Fruit fly (Drosophila melanogaster): ENCODE data around the gene X11L.
A peak's percentile ranks its signal among the peaks of the same experiment; 100 is the strongest.

X11L gene

dm6 chrX:17561130-17561942 is 38.1 kb upstream of the X11L start, which contains the start of gene CG43658:
Gene CG43658, minus strand, starts transcription at chrX:17561180.
- TF ChIP-seq CG15710 (tag; optimal IDR thresholded peaks at IDR 0.05) (peak; percentile 96), CG9948 (tag; optimal IDR thresholded peaks at IDR 0.05) (peak; percentile 96), Ets98B (GFP tag; IDR thresholded peaks at IDR 0.05) (peak; percentile 78), rn (GFP tag; IDR thresholded peaks at IDR 0.05) (peak; percentile 76), CG10348 (GFP tag; IDR thresholded peaks at IDR 0.05) (peak; percentile 32; the same call in 1 of the 2 replicates), fd96Ca (GFP tag; IDR thresholded peaks at IDR 0.05) (peak; percentile 69; the same call in 2 of the 3 replicates), CG13204 (GFP tag; optimal IDR thresholded peaks at IDR 0.05) (peak; percentile 88), CG14655 (GFP tag; optimal IDR thresholded peaks at IDR 0.05) (peak; percentile 98), EcR (GFP tag; optimal IDR thresholded peaks at IDR 0.05) (no peak), gl (tag; optimal IDR thresholded peaks at IDR 0.05) (peak; percentile 85), CG8159 (tag; optimal IDR thresholded peaks at IDR 0.05) (peak; percentile 97), Snoo (tag; optimal IDR thresholded peaks at IDR 0.05) (peak; percentile 92), Pif1A (GFP tag; optimal IDR thresholded peaks at IDR 0.05) (peak; percentile 91), CG32121 (GFP tag; IDR thresholded peaks at IDR 0.05) (peak; percentile 81), D1 (tag; optimal IDR thresholded peaks at IDR 0.05) (peak; percentile 94), CG8301 (tag; optimal IDR thresholded peaks at IDR 0.05) (peak; percentile 97), CG34367 (tag; optimal IDR thresholded peaks at IDR 0.05) (peak; percentile 94), CG12605 (GFP tag; IDR thresholded peaks at IDR 0.05) (peak; percentile 81), CG4496 (GFP tag; IDR thresholded peaks at IDR 0.05) (peak; percentile 86), Pif1B (GFP tag; optimal IDR thresholded peaks at IDR 0.05) (peak; percentile 94), CG17806 (tag; optimal IDR thresholded peaks at IDR 0.05) (peak; percentile 92)

DNA sequence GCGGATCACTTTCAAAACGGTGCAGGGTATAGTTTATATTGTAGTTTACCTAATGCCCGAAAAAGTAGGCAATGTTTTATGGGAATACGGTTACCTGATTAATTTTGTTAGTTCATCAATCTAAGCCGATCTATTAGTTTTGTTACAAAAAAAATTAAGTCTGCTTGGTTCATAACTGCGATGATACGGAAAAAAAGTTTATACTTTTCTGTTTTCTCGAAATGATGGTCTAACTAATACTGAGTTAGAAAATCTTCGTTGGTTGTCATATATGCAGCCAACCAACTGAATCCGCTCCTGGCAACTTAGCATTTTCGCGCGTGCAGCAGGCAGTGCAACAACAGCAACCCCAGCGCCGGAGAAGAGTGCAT is 37.5 kb upstream of the X11L start:
- TF ChIP-seq Snoo (tag; optimal IDR thresholded peaks at IDR 0.05) (peak; percentile 96), gl (tag; optimal IDR thresholded peaks at IDR 0.05) (peak; percentile 76), CG8159 (tag; optimal IDR thresholded peaks at IDR 0.05) (peak; percentile 98), CG12605 (GFP tag; IDR thresholded peaks at IDR 0.05) (peak; percentile 57; the same call in 1 of the 2 replicates), CG8301 (tag; optimal IDR thresholded peaks at IDR 0.05) (peak; percentile 96), rn (GFP tag; IDR thresholded peaks at IDR 0.05) (peak; percentile 79), Pif1B (GFP tag; optimal IDR thresholded peaks at IDR 0.05) (peak; percentile 88), CG14655 (GFP tag; optimal IDR thresholded peaks at IDR 0.05) (peak; percentile 98), CG4496 (GFP tag; IDR thresholded peaks at IDR 0.05) (peak; percentile 82), fd96Ca (GFP tag; IDR thresholded peaks at IDR 0.05) (peak; percentile 83; the same call in 2 of the 3 replicates), Pif1A (GFP tag; optimal IDR thresholded peaks at IDR 0.05) (peak; percentile 93), Ets98B (GFP tag; IDR thresholded peaks at IDR 0.05) (peak; percentile 74), CG9948 (tag; optimal IDR thresholded peaks at IDR 0.05) (peak; percentile 98), CG32121 (GFP tag; IDR thresholded peaks at IDR 0.05) (peak; percentile 86), EcR (GFP tag; optimal IDR thresholded peaks at IDR 0.05) (no peak), CG13204 (GFP tag; optimal IDR thresholded peaks at IDR 0.05) (peak; percentile 78), CG15710 (tag; optimal IDR thresholded peaks at IDR 0.05) (peak; percentile 96), CG34367 (tag; optimal IDR thresholded peaks at IDR 0.05) (peak; percentile 93), CG10348 (GFP tag; IDR thresholded peaks at IDR 0.05) (peak; percentile 79), CG17806 (tag; optimal IDR thresholded peaks at IDR 0.05) (peak; percentile 94), D1 (tag; optimal IDR thresholded peaks at IDR 0.05) (peak; percentile 92)

DNA sequence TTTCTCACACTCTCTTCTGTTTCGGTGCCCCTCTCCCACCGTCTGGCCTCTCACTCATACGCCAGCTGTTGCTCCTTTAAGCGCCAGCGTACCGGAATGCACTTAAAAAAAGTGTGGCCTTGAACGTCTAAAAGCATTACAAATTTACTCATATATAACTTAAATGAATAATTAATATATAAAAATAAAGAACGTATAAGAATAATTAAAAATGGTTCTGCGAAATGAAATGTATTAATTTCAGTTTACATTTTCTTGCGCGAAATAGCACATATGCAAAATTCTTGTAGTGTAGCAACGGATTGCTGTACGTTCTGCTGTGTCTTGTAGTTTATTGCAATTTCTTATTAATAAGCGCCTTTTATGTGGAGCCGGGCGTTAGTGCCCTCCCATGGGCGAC is 36.8 kb upstream of the X11L start:
- TF ChIP-seq CG17806 (tag; optimal IDR thresholded peaks at IDR 0.05) (peak; percentile 85), CG14655 (GFP tag; optimal IDR thresholded peaks at IDR 0.05) (peak; percentile 88), CG32121 (GFP tag; IDR thresholded peaks at IDR 0.05) (no peak), CG13204 (GFP tag; optimal IDR thresholded peaks at IDR 0.05) (peak; percentile 63), Ets98B (GFP tag; IDR thresholded peaks at IDR 0.05) (peak; percentile 37), fd96Ca (GFP tag; IDR thresholded peaks at IDR 0.05) (0 out of 3 replicates have a peak, but pooled peaks have one; percentile 42), Snoo (tag; optimal IDR thresholded peaks at IDR 0.05) (peak; percentile 62), CG4496 (GFP tag; IDR thresholded peaks at IDR 0.05) (peak; percentile 50; the same call in 1 of the 3 replicates), rn (GFP tag; IDR thresholded peaks at IDR 0.05) (no peak), EcR (GFP tag; optimal IDR thresholded peaks at IDR 0.05) (no peak), CG9948 (tag; optimal IDR thresholded peaks at IDR 0.05) (peak; percentile 84), CG15710 (tag; optimal IDR thresholded peaks at IDR 0.05) (peak; percentile 77), CG10348 (GFP tag; IDR thresholded peaks at IDR 0.05) (no peak), D1 (tag; optimal IDR thresholded peaks at IDR 0.05) (peak; percentile 83), CG8301 (tag; optimal IDR thresholded peaks at IDR 0.05) (peak; percentile 78), Pif1A (GFP tag; optimal IDR thresholded peaks at IDR 0.05) (peak; percentile 67), CG12605 (GFP tag; IDR thresholded peaks at IDR 0.05) (peak; percentile 38; the same call in 1 of the 2 replicates), gl (tag; optimal IDR thresholded peaks at IDR 0.05) (peak; percentile 20), CG34367 (tag; optimal IDR thresholded peaks at IDR 0.05) (peak; percentile 72), Pif1B (GFP tag; optimal IDR thresholded peaks at IDR 0.05) (peak; percentile 80), CG8159 (tag; optimal IDR thresholded peaks at IDR 0.05) (peak; percentile 85)

DNA sequence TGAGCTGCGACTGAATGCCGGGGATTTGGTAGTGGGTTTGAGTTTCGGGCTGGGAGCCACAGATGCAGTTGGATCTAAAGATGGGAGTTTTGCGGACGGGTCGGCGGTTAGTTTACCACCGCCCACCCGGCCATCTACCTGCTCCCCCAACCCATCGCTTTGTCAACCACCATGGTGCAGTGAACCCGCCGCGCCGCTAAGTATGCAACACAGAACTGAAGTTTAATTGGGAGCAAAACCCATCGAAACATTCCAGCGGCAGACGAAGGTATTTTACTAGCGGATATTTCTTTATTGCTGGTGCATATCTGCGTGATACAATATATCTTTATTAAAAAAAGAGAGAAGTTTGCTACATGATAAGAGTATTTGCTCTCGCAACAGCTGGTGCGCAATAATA is 33.3 kb upstream of the X11L start:
- TF ChIP-seq CG13204 (GFP tag; optimal IDR thresholded peaks at IDR 0.05): no peak
- peak; percentile 82 for TF ChIP-seq EcR (GFP tag; optimal IDR thresholded peaks at IDR 0.05)

dm6 chrX:17569128-17569527 is 30.3 kb upstream of the X11L start, which contains the start of gene ppk23:
Gene ppk23, minus strand, starts transcription at chrX:17569228.
- TF ChIP-seq Pif1A (GFP tag; optimal IDR thresholded peaks at IDR 0.05) (no peak), rn (GFP tag; IDR thresholded peaks at IDR 0.05) (no peak), CG8159 (tag; optimal IDR thresholded peaks at IDR 0.05) (no peak), fd96Ca (GFP tag; IDR thresholded peaks at IDR 0.05) (no peak), gl (tag; optimal IDR thresholded peaks at IDR 0.05) (no peak), Pif1B (GFP tag; optimal IDR thresholded peaks at IDR 0.05) (no peak), CG15710 (tag; optimal IDR thresholded peaks at IDR 0.05) (no peak), CG34367 (tag; optimal IDR thresholded peaks at IDR 0.05) (no peak), CG17806 (tag; optimal IDR thresholded peaks at IDR 0.05) (no peak), Ets98B (GFP tag; IDR thresholded peaks at IDR 0.05) (no peak), CG32121 (GFP tag; IDR thresholded peaks at IDR 0.05) (no peak), EcR (GFP tag; optimal IDR thresholded peaks at IDR 0.05) (no peak), CG12605 (GFP tag; IDR thresholded peaks at IDR 0.05) (no peak)
